Worm (Caenorhabditis elegans) whole organism, L2 larva: Measurements from ENCODE around the gene C27A7.6.

Experiments
- aly-2 ChIP-seq: fragments of 150-350 bp; optimal IDR thresholded peaks from 2 replicates; lab custom pipeline; 2014; ENCODE audit warnings: missing biosample characterization, missing genetic modification characterization
- egl-27 ChIP-seq: sonication (generic microtip); optimal IDR thresholded peaks from 3 replicates; lab custom pipeline; 2017; ENCODE audit warnings: missing biosample characterization, missing genetic modification reagents, missing genetic modification characterization
- elt-3 ChIP-seq: sonication (generic microtip); optimal IDR thresholded peaks from 2 replicates; lab custom pipeline; 2017; ENCODE audit warnings: missing biosample characterization, missing genetic modification characterization
- fos-1 ChIP-seq: fragments of 150-350 bp; optimal IDR thresholded peaks from 2 replicates; lab custom pipeline; 2014; ENCODE audit warnings: missing biosample characterization, missing genetic modification characterization
- nhr-10 ChIP-seq: sonication (generic microtip); optimal IDR thresholded peaks from 2 replicates; lab custom pipeline; 2017; ENCODE audit warnings: missing biosample characterization, missing genetic modification characterization
- nhr-237 ChIP-seq: fragments of 150-350 bp; optimal IDR thresholded peaks from 2 replicates; lab custom pipeline; 2014; ENCODE audit warnings: missing biosample characterization, missing genetic modification characterization
- nhr-25 ChIP-seq: fragments of 150-350 bp; sonication (generic microtip); optimal IDR thresholded peaks from 3 replicates; lab custom pipeline; 2014; ENCODE audit warnings: missing biosample characterization, missing genetic modification characterization

ce11 chrV:12095865-12096264, 34.7 kb downstream of the C27A7.6 start, which contains the start of gene nhr-207:
- TF ChIP-seq nhr-237 (tag; lab: Kevin White, UChicago) (no peak), nhr-10 (tag; lab: Kevin White, UChicago) (no peak), aly-2 (tag; lab: Kevin White, UChicago) (no peak), nhr-25 (tag; lab: Kevin White, UChicago) (no peak), fos-1 (tag; lab: Kevin White, UChicago) (peak; percentile 72), elt-3 (tag; lab: Kevin White, UChicago) (no peak), egl-27 (tag; lab: Kevin White, UChicago) (no peak)
